Fruit fly (Drosophila melanogaster) whole organism, embryonic: ENCODE results near the gene CG17221.

ENCODE experiments used
- ATbp ChIP-seq: fragments of 200-800 bp; sonication (Bioruptor generic); optimal IDR thresholded peaks from 2 replicates; lab custom pipeline; 2017; ENCODE audit warnings: missing biosample characterization, mild to moderate bottlenecking, missing genetic modification characterization, missing genetic modification reagents
- Atf6 ChIP-seq: fragments of 200-800 bp; sonication (Bioruptor generic); IDR thresholded peaks from 2 replicates; pipeline ENCODE4 v1.3.6; 2022; ENCODE audit warnings: missing biosample characterization, missing genetic modification characterization
- C15 ChIP-seq: fragments of 200-800 bp; sonication (Bioruptor generic); IDR thresholded peaks from 3 replicates; pipeline ENCODE4 v1.3.6; 2022; ENCODE audit warnings: missing biosample characterization, missing genetic modification characterization
- CG10565 ChIP-seq: fragments of 200-800 bp; sonication (Bioruptor generic); optimal IDR thresholded peaks from 3 replicates; lab custom pipeline; 2016; ENCODE audit warnings: missing biosample characterization, mild to moderate bottlenecking, missing genetic modification characterization
- CG12104 ChIP-seq: fragments of 200-800 bp; sonication (Bioruptor generic); optimal IDR thresholded peaks from 3 replicates; lab custom pipeline; 2016; ENCODE audit warnings: missing biosample characterization, missing genetic modification characterization
- CG14014 ChIP-seq: fragments of 200-800 bp; sonication (Bioruptor generic); IDR thresholded peaks from 2 replicates; pipeline ENCODE4 v1.3.6; 2022; ENCODE audit warnings: missing biosample characterization, missing genetic modification characterization
- CG1647 ChIP-seq: fragments of 200-800 bp; sonication (Bioruptor generic); optimal IDR thresholded peaks from 3 replicates; lab custom pipeline; 2016; ENCODE audit warnings: missing biosample characterization, missing genetic modification characterization
- CG16813 ChIP-seq: fragments of 200-800 bp; sonication (Bioruptor generic); IDR thresholded peaks from 3 replicates; pipeline ENCODE4 v1.3.6; 2022; ENCODE audit warnings: missing biosample characterization, missing genetic modification characterization; ENCODE audit not compliant: partially characterized antibody
- CG17612 ChIP-seq: fragments of 200-800 bp; sonication (Bioruptor generic); IDR thresholded peaks from 2 replicates; pipeline ENCODE4 v1.3.6; 2022; ENCODE audit warnings: missing biosample characterization, missing genetic modification characterization
- CG18011 ChIP-seq: fragments of 200-800 bp; sonication (Bioruptor generic); optimal IDR thresholded peaks from 2 replicates; lab custom pipeline; 2017; ENCODE audit warnings: missing biosample characterization, missing genetic modification characterization, mild to moderate bottlenecking, moderate library complexity, missing genotype
- CG2129 ChIP-seq: fragments of 200-800 bp; sonication (Bioruptor generic); IDR thresholded peaks from 2 replicates; pipeline ENCODE4 v1.3.6; 2022; ENCODE audit warnings: missing biosample characterization, missing genetic modification characterization; ENCODE audit not compliant: partially characterized antibody
- CG30403 ChIP-seq: fragments of 200-800 bp; sonication (Bioruptor generic); optimal IDR thresholded peaks from 3 replicates; lab custom pipeline; 2016; ENCODE audit warnings: missing biosample characterization, missing genetic modification characterization
- CG31388 ChIP-seq: fragments of 200-800 bp; sonication (Bioruptor generic); optimal IDR thresholded peaks from 2 replicates; lab custom pipeline; 2016; ENCODE audit warnings: missing biosample characterization, missing genetic modification characterization
- CG3163 ChIP-seq: fragments of 200-800 bp; sonication (Bioruptor generic); optimal IDR thresholded peaks from 3 replicates; lab custom pipeline; 2016; ENCODE audit warnings: missing biosample characterization, missing genetic modification characterization
- CG6791 ChIP-seq: fragments of 200-800 bp; sonication (Bioruptor generic); IDR thresholded peaks from 3 replicates; pipeline ENCODE4 v1.3.6; 2022; ENCODE audit warnings: missing biosample characterization, missing genetic modification characterization; ENCODE audit not compliant: partially characterized antibody
- CG7357 ChIP-seq: fragments of 200-800 bp; sonication (Bioruptor generic); IDR thresholded peaks from 3 replicates; pipeline ENCODE4 v1.3.6; 2022; ENCODE audit warnings: missing biosample characterization, missing genetic modification characterization
- CG7786 ChIP-seq: fragments of 200-800 bp; sonication (Bioruptor generic); optimal IDR thresholded peaks from 2 replicates; lab custom pipeline; 2016; ENCODE audit warnings: missing biosample characterization, missing genetic modification characterization
- CG7987 ChIP-seq: fragments of 200-800 bp; sonication (Bioruptor generic); optimal IDR thresholded peaks from 2 replicates; lab custom pipeline; 2018; ENCODE audit warnings: missing biosample characterization, mild to moderate bottlenecking, missing genetic modification characterization, moderate library complexity
- CG8359 ChIP-seq: fragments of 200-800 bp; sonication (Bioruptor generic); optimal IDR thresholded peaks from 2 replicates; lab custom pipeline; 2017; ENCODE audit warnings: missing biosample characterization, mild to moderate bottlenecking, missing genetic modification characterization, borderline replicate concordance
- CG9817 ChIP-seq: fragments of 200-800 bp; sonication (Bioruptor generic); optimal IDR thresholded peaks from 2 replicates; lab custom pipeline; 2018; ENCODE audit warnings: missing biosample characterization, mild to moderate bottlenecking, missing genetic modification characterization, moderate library complexity
- Ets65A ChIP-seq: fragments of 200-800 bp; sonication (Bioruptor generic); peaks from one replicate; lab custom pipeline; 2016; ENCODE audit warnings: missing biosample characterization, missing genetic modification characterization
- Fer1 ChIP-seq: fragments of 200-800 bp; sonication (Bioruptor generic); optimal IDR thresholded peaks from 2 replicates; lab custom pipeline; 2017; ENCODE audit warnings: missing biosample characterization, mild to moderate bottlenecking, missing genetic modification characterization
- Hr3 ChIP-seq: fragments of 200-800 bp; sonication (Bioruptor generic); optimal IDR thresholded peaks from 3 replicates; lab custom pipeline; 2016; ENCODE audit warnings: missing biosample characterization, missing genetic modification characterization
- Hr39 ChIP-seq: fragments of >200 bp; optimal IDR thresholded peaks from 2 replicates; lab custom pipeline; 2017
- MBD-R2 ChIP-seq: fragments of 200-800 bp; sonication (Bioruptor generic); IDR thresholded peaks from 2 replicates; pipeline ENCODE4 v1.3.6; 2022; ENCODE audit warnings: missing biosample characterization, missing genetic modification characterization
- Med ChIP-seq: fragments of 200-800 bp; sonication (Bioruptor generic); peaks from one replicate; lab custom pipeline; 2016; ENCODE audit warnings: missing biosample characterization, missing genetic modification characterization, mild to moderate bottlenecking, inconsistent platforms, moderate library complexity
- Meics ChIP-seq: fragments of 200-800 bp; sonication (Bioruptor generic); optimal IDR thresholded peaks from 2 replicates; lab custom pipeline; 2017; ENCODE audit warnings: missing biosample characterization, mild to moderate bottlenecking, missing genetic modification characterization
- Mes4 ChIP-seq: fragments of 200-800 bp; sonication (Bioruptor generic); optimal IDR thresholded peaks from 2 replicates; lab custom pipeline; 2016; ENCODE audit warnings: missing biosample characterization, missing genetic modification characterization
- Pdp1 ChIP-seq, 2 experiments: fragments of 200-800 bp; sonication (Bioruptor generic); optimal IDR thresholded peaks; 3 replicates each; lab custom pipeline; 2016; ENCODE audit warnings: missing biosample characterization in 2 of 2, missing genetic modification characterization in 2 of 2, mild to moderate bottlenecking in 1 of 2, moderate library complexity in 1 of 2
- Ravus ChIP-seq: fragments of 200-800 bp; sonication (Bioruptor generic); IDR thresholded peaks from 2 replicates; pipeline ENCODE4 v1.3.6; 2022; ENCODE audit warnings: missing biosample characterization, missing genetic modification characterization
- Spps ChIP-seq: fragments of 200-800 bp; sonication (Bioruptor generic); optimal IDR thresholded peaks from 2 replicates; lab custom pipeline; 2018; ENCODE audit warnings: missing biosample characterization, mild to moderate bottlenecking, missing genetic modification characterization
- YL-1 ChIP-seq: fragments of 200-800 bp; sonication (Bioruptor generic); optimal IDR thresholded peaks from 3 replicates; lab custom pipeline; 2017; ENCODE audit warnings: missing biosample characterization, mild to moderate bottlenecking, missing genetic modification characterization
- ap ChIP-seq: fragments of 200-800 bp; sonication (Bioruptor generic); IDR thresholded peaks from 2 replicates; pipeline ENCODE4 v1.3.6; 2022; ENCODE audit warnings: missing biosample characterization, missing genetic modification characterization
- bsh ChIP-seq, 2 experiments: fragments of 200-800 bp; sonication (Bioruptor generic); optimal IDR thresholded peaks; 2 replicates each; lab custom pipeline; 2017 to 2018; ENCODE audit warnings: mild to moderate bottlenecking in 2 of 2, missing biosample characterization in 2 of 2, missing genetic modification characterization in 2 of 2, moderate library complexity in 1 of 2
- cg ChIP-seq: fragments of 200-800 bp; sonication (Bioruptor generic); optimal IDR thresholded peaks from 3 replicates; lab custom pipeline; 2019; ENCODE audit warnings: missing biosample characterization, mild to moderate bottlenecking, missing genetic modification characterization, moderate library complexity
- dmrt99B ChIP-seq: fragments of 200-800 bp; sonication (Bioruptor generic); optimal IDR thresholded peaks from 2 replicates; lab custom pipeline; 2018; ENCODE audit warnings: missing biosample characterization, mild to moderate bottlenecking, missing genetic modification characterization, moderate library complexity
- grn ChIP-seq: fragments of 200-800 bp; sonication (Bioruptor generic); optimal IDR thresholded peaks from 3 replicates; lab custom pipeline; 2017; ENCODE audit warnings: missing biosample characterization, missing genetic modification characterization
- gt ChIP-seq: fragments of 200-800 bp; sonication (Bioruptor generic); IDR thresholded peaks from 2 replicates; pipeline ENCODE4 v1.3.6; 2022; ENCODE audit warnings: missing biosample characterization, missing genetic modification characterization
- hth ChIP-seq: fragments of >200 bp; optimal IDR thresholded peaks from 2 replicates; lab custom pipeline; 2017; ENCODE audit warnings: inconsistent platforms
- ken ChIP-seq: fragments of 200-800 bp; sonication (Bioruptor generic); IDR thresholded peaks from 3 replicates; pipeline ENCODE4 v1.3.6; 2022; ENCODE audit warnings: missing biosample characterization, missing genetic modification characterization
- lab ChIP-seq: fragments of 200-800 bp; sonication (Bioruptor generic); optimal IDR thresholded peaks from 3 replicates; lab custom pipeline; 2017; ENCODE audit warnings: missing biosample characterization, missing genetic modification characterization, mild to moderate bottlenecking, moderate library complexity, missing genetic modification reagents
- lilli ChIP-seq: fragments of 200-800 bp; sonication (Bioruptor generic); optimal IDR thresholded peaks from 3 replicates; lab custom pipeline; 2016; ENCODE audit warnings: missing biosample characterization, missing genetic modification characterization
- lmd ChIP-seq: fragments of 200-800 bp; sonication (Bioruptor generic); IDR thresholded peaks from 2 replicates; pipeline ENCODE4 v1.3.6; 2022; ENCODE audit warnings: missing biosample characterization, missing genetic modification characterization
- luna ChIP-seq: fragments of 200-800 bp; sonication (Bioruptor generic); optimal IDR thresholded peaks from 2 replicates; lab custom pipeline; 2016; ENCODE audit warnings: missing biosample characterization, missing genetic modification characterization
- nmo ChIP-seq: fragments of 200-800 bp; sonication (Bioruptor generic); optimal IDR thresholded peaks from 2 replicates; lab custom pipeline; 2018; ENCODE audit warnings: missing biosample characterization, mild to moderate bottlenecking, missing genetic modification characterization, moderate library complexity
- odd ChIP-seq: fragments of 200-800 bp; sonication (Bioruptor generic); optimal IDR thresholded peaks from 2 replicates; lab custom pipeline; 2017; ENCODE audit warnings: missing biosample characterization, mild to moderate bottlenecking, missing genetic modification characterization
- p53 ChIP-seq: fragments of 200-800 bp; sonication (Bioruptor generic); optimal IDR thresholded peaks from 2 replicates; lab custom pipeline; 2016; ENCODE audit warnings: missing biosample characterization, missing genetic modification characterization
- tio ChIP-seq: fragments of 200-800 bp; sonication (Bioruptor generic); optimal IDR thresholded peaks from 2 replicates; lab custom pipeline; 2017; ENCODE audit warnings: missing biosample characterization, missing genetic modification characterization, inconsistent platforms
- tx ChIP-seq: fragments of 200-800 bp; sonication (Bioruptor generic); optimal IDR thresholded peaks from 2 replicates; lab custom pipeline; 2016; ENCODE audit warnings: missing biosample characterization, missing genetic modification characterization
- zfh1 ChIP-seq: fragments of 200-800 bp; sonication (Bioruptor generic); IDR thresholded peaks from 3 replicates; pipeline ENCODE4 v1.3.6; 2022; ENCODE audit warnings: missing biosample characterization, missing genetic modification characterization

CG17221 gene

DNA sequence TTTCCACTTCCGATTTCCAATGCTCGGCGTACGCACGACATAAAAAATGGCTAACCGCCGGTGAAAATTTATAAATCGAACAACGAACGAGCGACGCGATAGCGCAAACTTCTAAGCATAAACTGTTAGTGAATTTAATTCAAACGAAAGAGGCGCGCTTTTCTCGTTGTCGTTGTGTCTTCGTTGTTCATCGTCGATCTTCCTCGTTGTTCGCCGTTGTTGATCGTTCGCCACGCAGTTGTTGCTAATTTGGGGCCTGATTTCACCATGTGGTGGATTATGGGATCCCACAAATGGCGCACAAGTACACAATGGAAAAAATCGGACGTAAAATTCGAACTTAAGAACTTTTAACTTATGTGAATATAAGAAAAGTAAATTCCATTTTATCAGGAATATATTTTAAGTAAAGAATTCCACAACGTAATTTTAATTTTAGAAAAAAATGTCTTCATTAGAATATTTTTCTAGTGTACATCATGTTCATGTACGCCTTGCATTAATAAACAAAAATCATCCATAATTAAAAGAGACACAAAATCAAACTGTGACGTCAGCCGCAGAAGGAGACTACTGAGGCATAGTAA lies 46.6 kb downstream of the CG17221 start (continued):
- TF ChIP-seq CG8359 (GFP tag; lab: Kevin White, UChicago) (no peak), grn (GFP tag; lab: Kevin White, UChicago) (no peak), Spps (tag; lab: Kevin White, UChicago) (no peak), nmo (GFP tag; lab: Kevin White, UChicago) (peak; percentile 69), cg (no peak), CG14014 (GFP tag; lab: Robert Waterston, UW) (peak; percentile 69), Ravus (GFP tag; lab: Robert Waterston, UW) (peak; percentile 31), lilli (GFP tag; lab: Kevin White, UChicago) (peak; percentile 75), odd (no peak), hth (lab: Kevin White, UChicago) (no peak), Hr39 (lab: Kevin White, UChicago) (no peak), zfh1 (GFP tag; lab: Robert Waterston, UW) (0 out of 3 replicates have a peak, but pooled peaks have one; percentile 44), Hr3 (GFP tag; lab: Kevin White, UChicago) (peak; percentile 58), CG3163 (GFP tag; lab: Kevin White, UChicago) (no peak), p53 (GFP tag; lab: Kevin White, UChicago) (no peak), CG12104 (GFP tag; lab: Kevin White, UChicago) (peak; percentile 50), CG9817 (tag; lab: Kevin White, UChicago) (peak; percentile 74), Meics (peak; percentile 82), ken (GFP tag; lab: Robert Waterston, UW) (no peak), tx (GFP tag; lab: Kevin White, UChicago) (peak; percentile 18), lab (GFP tag; lab: Kevin White, UChicago) (peak; percentile 89), Fer1 (GFP tag; lab: Kevin White, UChicago) (peak; percentile 71), Pdp1 (GFP tag; optimal IDR thresholded peaks at IDR 0.05; lab: Kevin White, UChicago) (peak; percentile 27 to 43), CG7357 (peak; percentile 56; the same call in 2 of the 3 replicates), YL-1 (no peak), CG31388 (no peak), CG7786 (GFP tag; lab: Kevin White, UChicago) (peak; percentile 40), Atf6 (peak; percentile 79), MBD-R2 (peak; percentile 47; the same call in 1 of the 2 replicates), CG6791 (GFP tag; lab: Robert Waterston, UW) (no peak), CG30403 (GFP tag; lab: Kevin White, UChicago) (peak; percentile 67), CG10565 (GFP tag; lab: Kevin White, UChicago) (no peak), CG16813 (GFP tag; lab: Robert Waterston, UW) (no peak), tio (GFP tag; lab: Kevin White, UChicago) (peak; percentile 57), Ets65A (GFP tag; lab: Kevin White, UChicago) (peak; percentile 90), ap (GFP tag; lab: Robert Waterston, UW) (no peak), luna (GFP tag; lab: Kevin White, UChicago) (no peak), gt (GFP tag; lab: Robert Waterston, UW) (no peak), dmrt99B (tag; lab: Kevin White, UChicago) (peak; percentile 82), Med (GFP tag; lab: Kevin White, UChicago) (peak; percentile 93), lmd (GFP tag; lab: Robert Waterston, UW) (peak; percentile 69), CG17612 (GFP tag; lab: Robert Waterston, UW) (0 out of 2 replicates have a peak, but pooled peaks have one; percentile 44), CG18011 (peak; percentile 33), CG1647 (peak; percentile 28), C15 (GFP tag; lab: Robert Waterston, UW) (0 out of 3 replicates have a peak, but pooled peaks have one; percentile 10), CG7987 (GFP tag; lab: Kevin White, UChicago) (peak; percentile 20), Mes4 (GFP tag; lab: Kevin White, UChicago) (peak; percentile 8), bsh (GFP tag; optimal IDR thresholded peaks at IDR 0.05; lab: Kevin White, UChicago) (peak in 1 of 2 experiments; percentile 65), CG2129 (GFP tag; lab: Robert Waterston, UW) (no peak), ATbp (peak; percentile 30)
